Worm (Caenorhabditis elegans) whole organism, L1 larva: Measurements from ENCODE around the gene F52G3.8.

Experiments used
- efl-1 ChIP-seq, 4 experiments: fragments of 150-350 bp; optimal IDR thresholded peaks in 3 of 4; peaks in 1 of 4; 1 replicate in 1 of 4; 2 replicates in 3 of 4; lab custom pipeline; 2014; ENCODE audit warnings: missing biosample characterization in 2 of 4, missing genetic modification characterization in 2 of 4, missing genetic modification reagents in 2 of 4
- elt-3 ChIP-seq, 6 experiments: fragments of 150-350 bp in 1 of 6; sonication (generic microtip); optimal IDR thresholded peaks; 2 replicates each; lab custom pipeline; 2017 to 2018; ENCODE audit warnings: missing biosample characterization in 6 of 6, missing genetic modification characterization in 6 of 6, inconsistent platforms in 1 of 6
- mep-1 ChIP-seq: fragments of 150-350 bp; optimal IDR thresholded peaks from 2 replicates; lab custom pipeline; 2014; ENCODE audit warnings: missing biosample characterization, missing genetic modification characterization
- nhr-20 ChIP-seq: sonication (generic microtip); optimal IDR thresholded peaks from 2 replicates; lab custom pipeline; 2016; ENCODE audit warnings: mild to moderate bottlenecking, missing genetic modification characterization, missing compliant biosample characterization

Gene F52G3.8

DNA sequence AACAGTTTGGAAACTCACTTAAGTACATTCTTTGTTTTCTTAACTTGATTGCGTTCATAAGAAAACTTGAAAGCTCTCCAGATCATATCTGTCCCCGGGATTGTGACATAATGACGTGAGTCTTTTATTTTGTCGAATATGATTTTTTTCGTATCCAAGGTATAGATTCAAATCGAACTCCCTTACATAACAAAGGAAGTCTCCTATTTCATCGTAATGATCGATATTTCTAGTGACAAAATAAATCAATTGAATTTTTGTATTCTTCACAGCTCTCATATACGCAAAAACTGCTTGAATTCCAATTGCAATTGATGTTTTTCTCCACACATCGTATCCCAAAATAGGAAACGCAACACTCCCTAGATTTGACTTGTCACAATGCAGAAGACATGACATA is 50.1 kb downstream of the F52G3.8 start:
- TF ChIP-seq efl-1 (optimal IDR thresholded peaks at IDR 0.05; lab: Kevin White, UChicago) (no peak), efl-1 (GFP tag; optimal IDR thresholded peaks at IDR 0.05 in 1 of 2; lab: Kevin White, UChicago) (peak in 1 of 2 experiments; percentile 64), mep-1 (no peak), nhr-20 (tag; lab: Kevin White, UChicago) (no peak), elt-3 (tag; optimal IDR thresholded peaks at IDR 0.05; lab: Kevin White, UChicago) (no peak)
- TF ChIP-seq, all 84 proteins: peak for 1
